Worm (Caenorhabditis elegans): ENCODE results near the gene pmp-3.

The pmp-3 gene

ce11 chrV:14597005-14597680, 49.4 kb upstream of the pmp-3 start, which contains the start of gene pes-9 (continued):
- no peak for TF ChIP-seq chd-7 (tag; optimal IDR thresholded peaks at IDR 0.05)
- TF ChIP-seq nfyb-1 (GFP tag; IDR thresholded peaks at IDR 0.05), result no peak
- peak; percentile 43 for TF ChIP-seq madf-6 (GFP tag; IDR thresholded peaks at IDR 0.05)
- no peak for TF ChIP-seq ets-4 (GFP tag; optimal IDR thresholded peaks at IDR 0.05)
- no peak for TF ChIP-seq hlh-12 (tag; optimal IDR thresholded peaks at IDR 0.05)
- TF ChIP-seq ztf-25 (GFP tag; IDR thresholded peaks at IDR 0.05), result no peak
- TF ChIP-seq fkh-3 (tag; optimal IDR thresholded peaks at IDR 0.05), result no peak

- TF ChIP-seq attf-5 (GFP tag; optimal IDR thresholded peaks at IDR 0.05) (peak; percentile 44), cebp-1 (GFP tag; IDR thresholded peaks at IDR 0.05) (no peak), cebp-1 (tag; optimal IDR thresholded peaks at IDR 0.05) (peak; percentile 19), ccch-3 (GFP tag; optimal IDR thresholded peaks at IDR 0.05) (no peak), F37B4.10 (GFP tag; IDR thresholded peaks at IDR 0.05) (no peak), pha-4 (tag; optimal IDR thresholded peaks at IDR 0.05) (no peak), rcor-1 (GFP tag; IDR thresholded peaks at IDR 0.05) (no peak), mcd-1 (GFP tag; IDR thresholded peaks at IDR 0.05) (peak; percentile 68)
Measured at ce11 chrV:14597681-14598184, 48.8 kb upstream of the pmp-3 start, which contains the start of gene R11H6.2. TSS of gene R11H6.2 (plus strand) at chrV:14598006.

ce11 chrV:14599972-14600371, 46.6 kb upstream of the pmp-3 start, which contains the start of gene glb-22:
TSS of gene glb-22 (plus strand) at chrV:14600272.
- no peak for TF ChIP-seq ccch-3 (GFP tag; optimal IDR thresholded peaks at IDR 0.05)
- no peak for TF ChIP-seq let-607 (tag; optimal IDR thresholded peaks at IDR 0.05)
- TF ChIP-seq cebp-2 (GFP tag; IDR thresholded peaks at IDR 0.05), result no peak
- TF ChIP-seq ztf-25 (GFP tag; IDR thresholded peaks at IDR 0.05), result no peak
- no peak for TF ChIP-seq lag-1 (GFP tag; IDR thresholded peaks at IDR 0.05)
- no peak for TF ChIP-seq rpc-1 (optimal IDR thresholded peaks at IDR 0.05)
- TF ChIP-seq rpc-1 (tag; optimal IDR thresholded peaks at IDR 0.05), result no peak

- no peak for TF ChIP-seq dox-1 (GFP tag; IDR thresholded peaks at IDR 0.05)
- TF ChIP-seq lir-1 (GFP tag; conservative IDR thresholded peaks at IDR 0.05), result no peak
- no peak for TF ChIP-seq madf-6 (GFP tag; IDR thresholded peaks at IDR 0.05)
- no peak for TF ChIP-seq madf-3 (GFP tag; IDR thresholded peaks at IDR 0.05)
- TF ChIP-seq mxl-1 (tag; optimal IDR thresholded peaks at IDR 0.05), result no peak
- no peak for TF ChIP-seq unc-62 (GFP tag; optimal IDR thresholded peaks at IDR 0.05)
- TF ChIP-seq ZK185.1 (tag; optimal IDR thresholded peaks at IDR 0.05; ENCODE audit: poor library complexity, severe bottlenecking), result no peak
- TF ChIP-seq Y79H2A.3 (GFP tag; conservative IDR thresholded peaks at IDR 0.05), result no peak
- no peak for TF ChIP-seq ztf-26 (tag; optimal IDR thresholded peaks at IDR 0.05)
- no peak for TF ChIP-seq mel-28 (tag; optimal IDR thresholded peaks at IDR 0.05; ENCODE audit: borderline replicate concordance)
- TF ChIP-seq dpl-1 (GFP tag; optimal IDR thresholded peaks at IDR 0.05), result no peak
- no peak for TF ChIP-seq let-526 (GFP tag; IDR thresholded peaks at IDR 0.05)
- no peak for TF ChIP-seq ceh-100 (GFP tag; IDR thresholded peaks at IDR 0.05)
- TF ChIP-seq hmg-1.2 (GFP tag; IDR thresholded peaks at IDR 0.05), result no peak
- TF ChIP-seq T07F8.4 (tag; optimal IDR thresholded peaks at IDR 0.05), result no peak
- no peak for TF ChIP-seq ztf-18 (tag; optimal IDR thresholded peaks at IDR 0.05)
- no peak for TF ChIP-seq Y53F4B.3 (GFP tag; IDR thresholded peaks at IDR 0.05)
Measured at ce11 chrV:14603755-14604154, 42.8 kb upstream of the pmp-3 start.

Data from whole organism, young adult.